Worm (Caenorhabditis elegans): ENCODE measurements around the gene itsn-1.

ce11 chrIV:17096168-17096567 lies 23.3 kb upstream of the itsn-1 start, which contains the start of gene Y116A8C.27:
- TF ChIP-seq nhr-11 (tag; optimal IDR thresholded peaks at IDR 0.05) = no peak
- TF ChIP-seq nhr-232 (tag; optimal IDR thresholded peaks at IDR 0.05) = no peak
- no peak for TF ChIP-seq Y22D7AL.16 (tag; optimal IDR thresholded peaks at IDR 0.05)
- TF ChIP-seq pha-2 (tag; optimal IDR thresholded peaks at IDR 0.05) = no peak
- TF ChIP-seq pat-9 (tag; optimal IDR thresholded peaks at IDR 0.05) = no peak
- TF ChIP-seq ama-1 (optimal IDR thresholded peaks at IDR 0.05) = no peak
- no peak for TF ChIP-seq sdc-2 (tag; optimal IDR thresholded peaks at IDR 0.05)
